Fruit fly (Drosophila melanogaster): Measurements from ENCODE around the gene mtd.

Gene mtd

DNA sequence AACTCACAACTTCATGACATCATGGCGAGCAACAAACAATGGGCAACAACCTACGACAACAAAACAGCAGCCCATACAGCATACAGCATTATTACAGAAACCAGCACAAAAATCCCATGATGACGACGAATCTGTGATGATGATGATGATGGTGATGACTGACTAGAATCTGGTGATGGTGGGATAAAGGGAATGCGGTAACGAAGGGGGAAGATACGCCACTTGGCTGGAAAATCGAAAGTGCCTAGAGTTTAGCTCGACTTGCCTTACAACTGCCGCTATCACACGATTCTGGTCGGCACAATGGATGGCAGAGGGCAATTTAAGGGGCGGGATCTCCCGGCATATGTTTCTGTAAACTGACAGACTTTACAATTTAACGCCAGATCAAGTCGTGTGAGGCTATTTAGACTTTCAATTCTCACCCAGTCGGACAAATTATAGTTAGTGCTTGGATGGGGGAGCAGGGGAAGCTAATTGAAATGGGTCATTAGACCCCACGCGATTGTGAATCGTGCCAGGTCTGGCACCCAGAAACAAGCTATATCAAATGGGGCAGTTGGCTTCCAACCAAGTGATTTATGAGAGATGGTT is 35.1 kb downstream of the mtd start (continued):
- TF ChIP-seq Hand (GFP tag; optimal IDR thresholded peaks at IDR 0.05): no peak
- TF ChIP-seq CG8290 (GFP tag; optimal IDR thresholded peaks at IDR 0.05): no peak
- TF ChIP-seq CG8290 (tag; optimal IDR thresholded peaks at IDR 0.05): no peak
- no peak for TF ChIP-seq ash1 (GFP tag; optimal IDR thresholded peaks at IDR 0.05)
- TF ChIP-seq CG4404 (GFP tag; IDR thresholded peaks at IDR 0.05): no peak

DNA sequence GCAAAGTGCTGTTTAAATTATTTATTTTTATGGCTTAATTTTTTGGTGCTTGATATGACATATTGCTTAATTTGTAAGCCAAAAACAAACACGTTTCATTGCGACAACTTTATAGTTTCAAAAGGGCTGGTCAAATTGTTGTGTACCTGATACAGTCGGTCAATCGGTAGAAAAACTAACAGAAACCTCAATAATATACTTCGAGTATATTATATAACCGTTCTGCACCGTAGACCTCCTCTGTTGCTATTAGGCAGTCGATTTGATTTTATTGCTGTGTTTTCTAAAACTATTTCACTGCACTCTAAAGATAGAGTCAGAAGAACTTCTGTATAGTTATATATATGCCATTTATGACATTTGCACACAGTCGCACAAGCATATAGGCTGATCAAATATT is 40.0 kb downstream of the mtd start:
- TF ChIP-seq schlank (tag; optimal IDR thresholded peaks at IDR 0.05): no peak
- peak in 1 of 2 experiments; percentile 89 for TF ChIP-seq Pdp1 (GFP tag; optimal IDR thresholded peaks at IDR 0.05)
- no peak for TF ChIP-seq CG12299 (tag; optimal IDR thresholded peaks at IDR 0.05)
- no peak for TF ChIP-seq CG13894 (tag; optimal IDR thresholded peaks at IDR 0.05)
- no peak for TF ChIP-seq CG1647 (GFP tag; optimal IDR thresholded peaks at IDR 0.05)
- no peak for TF ChIP-seq CG17385 (GFP tag; optimal IDR thresholded peaks at IDR 0.05)
- no peak for TF ChIP-seq B-H2 (GFP tag; optimal IDR thresholded peaks at IDR 0.05)
- TF ChIP-seq Dll (GFP tag; IDR thresholded peaks at IDR 0.05; ENCODE audit: partially characterized antibody): no peak
- no peak for TF ChIP-seq CG10147 (GFP tag; optimal IDR thresholded peaks at IDR 0.05)
- TF ChIP-seq sd (tag; optimal IDR thresholded peaks at IDR 0.05): no peak
- TF ChIP-seq chinmo (GFP tag; IDR thresholded peaks at IDR 0.05; ENCODE audit: partially characterized antibody): 0 out of 4 replicates have a peak, but pooled peaks have one; percentile 23
- no peak for TF ChIP-seq CG12155 (GFP tag; optimal IDR thresholded peaks at IDR 0.05)
- TF ChIP-seq CG17912 (GFP tag; optimal IDR thresholded peaks at IDR 0.05): no peak
- TF ChIP-seq Med (GFP tag): peak; percentile 56
- TF ChIP-seq Rx (GFP tag; IDR thresholded peaks at IDR 0.05): no peak

DNA sequence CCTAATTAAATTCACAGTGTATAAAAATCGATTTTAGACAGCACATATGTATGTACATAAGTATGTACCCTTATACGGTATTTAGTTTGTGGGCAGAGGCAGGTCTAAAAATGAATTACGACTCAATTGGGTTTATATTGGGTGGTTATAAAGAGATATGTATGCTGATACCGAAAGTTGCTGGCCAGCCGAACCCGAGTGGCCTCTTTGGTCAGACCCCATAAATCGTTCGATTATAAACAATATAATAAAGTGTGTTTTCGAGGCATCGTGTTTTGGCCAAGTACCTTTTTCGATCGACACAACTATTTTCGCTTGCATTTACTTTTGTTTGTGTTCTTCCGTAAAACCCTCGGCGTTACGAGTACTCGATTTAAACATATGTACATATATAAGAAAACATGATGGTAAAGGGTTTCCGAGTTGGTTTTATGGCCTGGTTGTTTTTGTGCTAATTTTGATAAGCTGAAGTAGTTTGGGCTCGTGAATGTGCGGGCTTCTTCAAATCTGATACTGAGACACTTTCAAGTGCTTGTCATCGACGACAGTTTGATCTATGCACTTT is 40.9 kb downstream of the mtd start:
- TF ChIP-seq Opbp (GFP tag; IDR thresholded peaks at IDR 0.05; ENCODE audit: partially characterized antibody) (no peak), pum (GFP tag; optimal IDR thresholded peaks at IDR 0.05) (no peak), CG2129 (GFP tag; IDR thresholded peaks at IDR 0.05; ENCODE audit: partially characterized antibody) (no peak), CG34376 (GFP tag; optimal IDR thresholded peaks at IDR 0.05) (peak; percentile 74), corto (GFP tag; optimal IDR thresholded peaks at IDR 0.05) (no peak), CG2678 (tag; optimal IDR thresholded peaks at IDR 0.05) (peak; percentile 36), CG13296 (GFP tag; optimal IDR thresholded peaks at IDR 0.05) (peak; percentile 2), B-H2 (GFP tag; optimal IDR thresholded peaks at IDR 0.05) (peak; percentile 22), CG14965 (GFP tag; optimal IDR thresholded peaks at IDR 0.05; ENCODE audit: borderline replicate concordance) (no peak), CG10147 (GFP tag; optimal IDR thresholded peaks at IDR 0.05) (no peak), CG17359 (tag; optimal IDR thresholded peaks at IDR 0.05) (peak; percentile 13), sd (tag; optimal IDR thresholded peaks at IDR 0.05) (peak; percentile 12), CG8290 (GFP tag; optimal IDR thresholded peaks at IDR 0.05) (no peak), CG8290 (tag; optimal IDR thresholded peaks at IDR 0.05) (peak in 1 of 2 experiments; percentile 9), CG6272 (GFP tag; IDR thresholded peaks at IDR 0.05) (no peak), Deaf1 (tag; optimal IDR thresholded peaks at IDR 0.05) (peak; percentile 25), CG6813 (GFP tag; optimal IDR thresholded peaks at IDR 0.05) (peak; percentile 28), Med (GFP tag) (peak; percentile 28), sens (GFP tag) (peak; percentile 12), CG13894 (tag; optimal IDR thresholded peaks at IDR 0.05) (peak; percentile 19), CG2199 (GFP tag; IDR thresholded peaks at IDR 0.05) (no peak), exex (tag; optimal IDR thresholded peaks at IDR 0.05) (peak; percentile 83), BtbVII (GFP tag; optimal IDR thresholded peaks at IDR 0.05) (peak; percentile 22), PHDP (tag; optimal IDR thresholded peaks at IDR 0.05) (peak; percentile 25), Usf (GFP tag; optimal IDR thresholded peaks at IDR 0.05) (no peak), sug (tag; optimal IDR thresholded peaks at IDR 0.05) (peak; percentile 88)

All from whole organism, embryonic.